Worm (Caenorhabditis elegans) whole organism, dauer: ENCODE data around the gene F58F12.2.

Experiments
- unc-62 ChIP-seq: sonication (generic microtip); optimal IDR thresholded peaks from 2 replicates; lab custom pipeline; 2017; ENCODE audit warnings: missing biosample characterization, missing genetic modification reagents, missing genetic modification characterization

The F58F12.2 gene

ce11 chrII:6349968-6350367, 37.9 kb downstream of the F58F12.2 start:
- TF ChIP-seq unc-62: no peak

ce11 chrII:6348360-6348759, 39.5 kb downstream of the F58F12.2 start:
- peak; percentile 39 for TF ChIP-seq unc-62

- no peak for TF ChIP-seq unc-62
These were observed 40.3 kb downstream of the F58F12.2 start, which contains the start of gene lgg-1 for ce11 chrII:6347341-6348118. Gene lgg-1 (minus strand): TSS chrII:6347719.

ce11 chrII:6346551-6347079, 41.2 kb downstream of the F58F12.2 start:
- no peak for TF ChIP-seq unc-62

ce11 chrII:6345195-6346158, 42.4 kb downstream of the F58F12.2 start, which contains the start of gene C32D5.8:
Gene C32D5.8 (minus strand): TSS chrII:6345964.
- TF ChIP-seq unc-62: no peak

ce11 chrII:6344513-6344912, 43.3 kb downstream of the F58F12.2 start:
- no peak for TF ChIP-seq unc-62

- TF ChIP-seq unc-62: no peak
These were observed 43.9 kb downstream of the F58F12.2 start, which contains the start of gene txt-18 for ce11 chrII:6343893-6344292. Gene txt-18 (plus strand): TSS chrII:6344072.

- TF ChIP-seq unc-62: no peak
These were observed 45.4 kb downstream of the F58F12.2 start for ce11 chrII:6342455-6342854.

ce11 chrII:6341076-6341475, 46.8 kb downstream of the F58F12.2 start:
- no peak for TF ChIP-seq unc-62

ce11 chrII:6339948-6340347, 47.9 kb downstream of the F58F12.2 start, which contains the start of gene C32D5.7:
Gene C32D5.7 (minus strand): TSS chrII:6340048.
- TF ChIP-seq unc-62: no peak

- TF ChIP-seq unc-62: no peak
These were observed 48.3 kb downstream of the F58F12.2 start for ce11 chrII:6339511-6339910.
